Worm (Caenorhabditis elegans) whole organism, late embryonic: ENCODE results near the gene hmg-1.2.

ENCODE experiments used
- C08G9.2 ChIP-seq: sonication (generic microtip); optimal IDR thresholded peaks from 2 replicates; lab custom pipeline; 2016; ENCODE audit warnings: mild to moderate bottlenecking, missing genetic modification characterization, moderate library complexity, missing compliant biosample characterization
- K09A11.1 ChIP-seq: sonication (generic microtip); optimal IDR thresholded peaks from 2 replicates; lab custom pipeline; 2017; ENCODE audit warnings: antibody characterized with exemption, mild to moderate bottlenecking, missing genetic modification characterization, missing compliant biosample characterization; ENCODE audit not compliant: insufficient read depth
- T23F11.4 ChIP-seq: fragments of 200-800 bp; sonication (Bioruptor generic); optimal IDR thresholded peaks from 2 replicates; lab custom pipeline; 2018; ENCODE audit warnings: mild to moderate bottlenecking, missing genetic modification characterization, missing compliant biosample characterization
- ama-1 ChIP-seq: fragments of 150-350 bp; optimal IDR thresholded peaks from 2 replicates; lab custom pipeline; 2014
- ceh-18 ChIP-seq: sonication (generic microtip); optimal IDR thresholded peaks from 2 replicates; lab custom pipeline; 2016; ENCODE audit warnings: missing genetic modification characterization, missing compliant biosample characterization
- ceh-22 ChIP-seq: sonication (generic microtip); optimal IDR thresholded peaks from 2 replicates; lab custom pipeline; 2017; ENCODE audit warnings: missing biosample characterization, missing genetic modification characterization
- ceh-30 ChIP-seq: fragments of 150-350 bp; optimal IDR thresholded peaks from 2 replicates; lab custom pipeline; 2014; ENCODE audit warnings: missing biosample characterization, missing genetic modification characterization
- ceh-31 ChIP-seq: sonication (generic microtip); optimal IDR thresholded peaks from 2 replicates; lab custom pipeline; 2016; ENCODE audit warnings: missing genetic modification characterization, missing compliant biosample characterization
- ceh-34 ChIP-seq: sonication (generic microtip); optimal IDR thresholded peaks from 2 replicates; lab custom pipeline; 2016; ENCODE audit warnings: mild to moderate bottlenecking, missing genetic modification characterization, missing compliant biosample characterization
- dmd-4 ChIP-seq: sonication (generic microtip); optimal IDR thresholded peaks from 2 replicates; lab custom pipeline; 2016; ENCODE audit warnings: borderline replicate concordance, missing genetic modification characterization, missing compliant biosample characterization
- dve-1 ChIP-seq: sonication (generic microtip); optimal IDR thresholded peaks from 2 replicates; lab custom pipeline; 2017; ENCODE audit warnings: antibody characterized with exemption, mild to moderate bottlenecking, missing genetic modification characterization, missing compliant biosample characterization
- elt-2 ChIP-seq: sonication (generic microtip); optimal IDR thresholded peaks from 2 replicates; lab custom pipeline; 2016; ENCODE audit warnings: missing genetic modification reagents, missing genetic modification characterization, missing compliant biosample characterization
- elt-4 ChIP-seq: sonication (generic microtip); optimal IDR thresholded peaks from 2 replicates; lab custom pipeline; 2016; ENCODE audit warnings: missing genetic modification characterization, missing compliant biosample characterization
- fkh-10 ChIP-seq: fragments of 150-350 bp; optimal IDR thresholded peaks from 2 replicates; lab custom pipeline; 2014; ENCODE audit warnings: missing biosample characterization, missing genetic modification reagents, missing genetic modification characterization
- fkh-6 ChIP-seq: sonication (generic microtip); optimal IDR thresholded peaks from 2 replicates; lab custom pipeline; 2016; ENCODE audit warnings: missing genetic modification characterization, missing compliant biosample characterization
- gmeb-2 ChIP-seq: sonication (generic microtip); optimal IDR thresholded peaks from 2 replicates; lab custom pipeline; 2016; ENCODE audit warnings: missing genetic modification characterization, inconsistent platforms, missing compliant biosample characterization
- hlh-30 ChIP-seq: sonication (generic microtip); optimal IDR thresholded peaks from 2 replicates; lab custom pipeline; 2017; ENCODE audit warnings: antibody characterized with exemption, missing genetic modification characterization, missing compliant biosample characterization; ENCODE audit not compliant: insufficient read depth
- hlh-6 ChIP-seq: sonication (generic microtip); optimal IDR thresholded peaks from 2 replicates; lab custom pipeline; 2016; ENCODE audit warnings: missing genotype, missing genetic modification characterization, missing compliant biosample characterization
- hlh-8 ChIP-seq: sonication (generic microtip); optimal IDR thresholded peaks from 2 replicates; lab custom pipeline; 2016; ENCODE audit warnings: missing genotype, missing genetic modification characterization, missing compliant biosample characterization
- lin-11 ChIP-seq: fragments of 200-800 bp; sonication (Bioruptor generic); optimal IDR thresholded peaks from 2 replicates; lab custom pipeline; 2018; ENCODE audit warnings: mild to moderate bottlenecking, missing genetic modification characterization, missing compliant biosample characterization
- nfya-1 ChIP-seq: sonication (generic microtip); optimal IDR thresholded peaks from 2 replicates; lab custom pipeline; 2017; ENCODE audit warnings: missing genetic modification characterization, mild to moderate bottlenecking, missing compliant biosample characterization, antibody characterized with exemption, moderate library complexity
- nhr-11 ChIP-seq: fragments of 150-350 bp; optimal IDR thresholded peaks from 2 replicates; lab custom pipeline; 2014; ENCODE audit warnings: missing biosample characterization, missing genetic modification characterization
- odd-2 ChIP-seq: sonication (generic microtip); optimal IDR thresholded peaks from 2 replicates; lab custom pipeline; 2017; ENCODE audit warnings: antibody characterized with exemption, mild to moderate bottlenecking, missing genetic modification characterization, missing compliant biosample characterization
- pag-3 ChIP-seq: sonication (generic microtip); optimal IDR thresholded peaks from 2 replicates; lab custom pipeline; 2016; ENCODE audit warnings: missing compliant biosample characterization, missing genetic modification characterization, borderline replicate concordance
- pax-1 ChIP-seq: fragments of 150-350 bp; optimal IDR thresholded peaks from 2 replicates; lab custom pipeline; 2014; ENCODE audit warnings: missing biosample characterization, missing genetic modification characterization
- pha-4 ChIP-seq: fragments of 150-350 bp; optimal IDR thresholded peaks from 2 replicates; lab custom pipeline; 2018; ENCODE audit warnings: missing biosample characterization, missing genetic modification reagents, missing genetic modification characterization
- rnt-1 ChIP-seq: sonication (generic microtip); optimal IDR thresholded peaks from 2 replicates; lab custom pipeline; 2016; ENCODE audit warnings: missing genetic modification characterization, missing compliant biosample characterization
- sdc-2 ChIP-seq: sonication (generic microtip); optimal IDR thresholded peaks from 2 replicates; lab custom pipeline; 2016; ENCODE audit warnings: missing genotype, missing genetic modification characterization, missing compliant biosample characterization
- syd-9 ChIP-seq: sonication (generic microtip); optimal IDR thresholded peaks from 2 replicates; lab custom pipeline; 2016; ENCODE audit warnings: mild to moderate bottlenecking, missing genetic modification characterization, moderate library complexity, missing compliant biosample characterization
- ttx-3 ChIP-seq: sonication (generic microtip); optimal IDR thresholded peaks from 2 replicates; lab custom pipeline; 2016; ENCODE audit warnings: missing genetic modification reagents, missing genetic modification characterization, missing compliant biosample characterization
- unc-3 ChIP-seq, 2 experiments: fragments of 200-800 bp in 1 of 2; sonication (Bioruptor generic) in 1 of 2; sonication (generic microtip) in 1 of 2; conservative IDR thresholded peaks in 1 of 2; optimal IDR thresholded peaks in 1 of 2; 2 replicates each; pipeline versions ENCODE4 v1.3.6 to Lab custom; 2016 to 2022; ENCODE audit warnings: missing compliant biosample characterization in 2 of 2, missing genetic modification characterization in 2 of 2, missing genetic modification reagents in 1 of 2
- unc-42 ChIP-seq: sonication (generic microtip); optimal IDR thresholded peaks from 2 replicates; lab custom pipeline; 2016; ENCODE audit warnings: missing genotype, missing genetic modification characterization, missing compliant biosample characterization
- unc-55 ChIP-seq: sonication (generic microtip); optimal IDR thresholded peaks from 2 replicates; lab custom pipeline; 2017; ENCODE audit warnings: missing biosample characterization, missing genetic modification reagents, missing genetic modification characterization
- unc-86 ChIP-seq: sonication (generic microtip); optimal IDR thresholded peaks from 2 replicates; lab custom pipeline; 2016; ENCODE audit warnings: missing genetic modification characterization, missing compliant biosample characterization

The hmg-1.2 gene

ce11 chrIII:6265911-6266310 is 14.3 kb upstream of the hmg-1.2 start, which contains the start of gene srg-6:
Gene srg-6, minus strand, starts transcription at chrIII:6266011.
- TF ChIP-seq elt-4 (tag; lab: Kevin White, UChicago) (no peak), rnt-1 (tag; lab: Kevin White, UChicago) (no peak), K09A11.1 (tag; lab: Kevin White, UChicago) (no peak), nfya-1 (tag; lab: Kevin White, UChicago) (no peak), pag-3 (tag; lab: Kevin White, UChicago) (no peak), unc-86 (tag; lab: Kevin White, UChicago) (no peak), nhr-11 (tag; lab: Kevin White, UChicago) (no peak), elt-2 (no peak), T23F11.4 (GFP tag; lab: Kevin White, UChicago) (no peak), sdc-2 (no peak), pha-4 (no peak), ceh-30 (tag; lab: Kevin White, UChicago) (no peak), odd-2 (tag; lab: Kevin White, UChicago) (no peak), ceh-18 (tag; lab: Kevin White, UChicago) (no peak), unc-55 (GFP tag; lab: Kevin White, UChicago) (no peak)

ce11 chrIII:6268061-6268460 is 12.1 kb upstream of the hmg-1.2 start, which contains the start of gene srg-7:
Gene srg-7, minus strand, starts transcription at chrIII:6268161.
- TF ChIP-seq ceh-18 (tag; lab: Kevin White, UChicago): no peak

ce11 chrIII:6270277-6270676 is 9.9 kb upstream of the hmg-1.2 start, which contains the start of gene srg-3:
Gene srg-3, minus strand, starts transcription at chrIII:6270377.
- TF ChIP-seq ttx-3 (tag; lab: Kevin White, UChicago): no peak
- no peak for TF ChIP-seq ceh-18 (tag; lab: Kevin White, UChicago)
- no peak for TF ChIP-seq lin-11 (tag; lab: Kevin White, UChicago)

- TF ChIP-seq lin-11 (tag; lab: Kevin White, UChicago) (no peak), hlh-6 (tag; lab: Kevin White, UChicago) (no peak), fkh-6 (tag; lab: Kevin White, UChicago) (no peak), ama-1 (lab: Kevin White, UChicago) (no peak), gmeb-2 (no peak), ceh-34 (tag; lab: Kevin White, UChicago) (no peak), hlh-8 (tag; lab: Kevin White, UChicago) (no peak), dmd-4 (tag; lab: Kevin White, UChicago) (no peak)
- TF ChIP-seq, all 69 proteins: peak for 0
Observed at ce11 chrIII:6272868-6273267, 7.3 kb upstream of the hmg-1.2 start, which contains the start of gene C18F10.2. Gene C18F10.2, plus strand, starts transcription at chrIII:6273168.

- no peak for TF ChIP-seq ceh-31 (tag; lab: Kevin White, UChicago)
- peak; percentile 54 for TF ChIP-seq nfya-1 (tag; lab: Kevin White, UChicago)
- peak; percentile 11 for TF ChIP-seq dve-1 (tag; lab: Kevin White, UChicago)
- no peak for TF ChIP-seq unc-3 (GFP tag; conservative IDR thresholded peaks at IDR 0.05; lab: Robert Waterston, UW)
- no peak for TF ChIP-seq unc-3 (tag; optimal IDR thresholded peaks at IDR 0.05; lab: Kevin White, UChicago)
- peak; percentile 34 for TF ChIP-seq unc-42 (tag; lab: Kevin White, UChicago)
- peak; percentile 71 for TF ChIP-seq hlh-30 (tag; lab: Kevin White, UChicago)
- TF ChIP-seq syd-9 (tag; lab: Kevin White, UChicago): no peak
Observed at ce11 chrIII:6278301-6278827, 1.8 kb upstream of the hmg-1.2 start, which contains the start of gene C18F10.7. Gene C18F10.7, minus strand, starts transcription at chrIII:6278351.

- TF ChIP-seq K09A11.1 (tag; lab: Kevin White, UChicago): no peak
- no peak for TF ChIP-seq fkh-10 (GFP tag; lab: Kevin White, UChicago)
- no peak for TF ChIP-seq pax-1 (tag; lab: Kevin White, UChicago)
- no peak for TF ChIP-seq ceh-31 (tag; lab: Kevin White, UChicago)
- no peak for TF ChIP-seq elt-2
- no peak for TF ChIP-seq hlh-6 (tag; lab: Kevin White, UChicago)
- TF ChIP-seq C08G9.2 (tag; lab: Kevin White, UChicago): no peak
- TF ChIP-seq elt-4 (tag; lab: Kevin White, UChicago): no peak
- no peak for TF ChIP-seq pag-3 (tag; lab: Kevin White, UChicago)
- TF ChIP-seq ceh-22 (tag; lab: Kevin White, UChicago): no peak
- no peak for TF ChIP-seq odd-2 (tag; lab: Kevin White, UChicago)
- TF ChIP-seq unc-86 (tag; lab: Kevin White, UChicago): no peak
- TF ChIP-seq nfya-1 (tag; lab: Kevin White, UChicago): no peak
- no peak for TF ChIP-seq dve-1 (tag; lab: Kevin White, UChicago)
Observed at ce11 chrIII:6279453-6279852, 727 bp upstream of the hmg-1.2 start.
